Worm (Caenorhabditis elegans): ENCODE measurements around the gene gln-6.

Gene gln-6

DNA sequence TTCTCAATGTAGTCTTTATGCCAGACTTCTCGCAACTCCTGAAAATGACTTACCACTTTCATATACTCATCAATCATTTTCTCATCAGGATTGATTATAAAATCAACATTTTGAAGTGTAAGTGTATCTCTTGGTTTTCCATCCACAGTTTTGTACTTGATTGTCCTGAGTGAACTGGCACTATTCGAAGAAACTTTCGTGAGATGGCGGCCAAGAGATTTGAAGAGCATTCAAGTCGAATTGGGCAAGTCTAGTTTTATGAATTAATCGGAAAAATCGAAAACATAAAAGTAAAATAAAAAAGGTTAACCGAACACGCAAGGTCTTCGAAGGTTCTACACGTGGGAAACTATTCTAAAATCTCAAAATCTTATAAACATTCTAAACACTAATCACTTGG is 2.2 kb upstream of the gln-6 start, which contains the start of gene C28D4.7:
Gene C28D4.7 (minus strand): TSS at position 265 of the 400 bp plus-strand sequence.
- TF ChIP-seq unc-39 (tag; optimal IDR thresholded peaks at IDR 0.05) (no peak), unc-62 (GFP tag; optimal IDR thresholded peaks at IDR 0.05) (no peak), flh-1 (GFP tag; optimal IDR thresholded peaks at IDR 0.05) (no peak), ham-2 (GFP tag; optimal IDR thresholded peaks at IDR 0.05) (no peak), sptf-1 (tag; optimal IDR thresholded peaks at IDR 0.05) (no peak), sem-2 (GFP tag; optimal IDR thresholded peaks at IDR 0.05) (no peak), lin-32 (GFP tag; optimal IDR thresholded peaks at IDR 0.05) (no peak), unc-120 (tag; optimal IDR thresholded peaks at IDR 0.05; ENCODE audit: poor library complexity, severe bottlenecking) (no peak), bed-3 (GFP tag; optimal IDR thresholded peaks at IDR 0.05) (no peak), nhr-237 (tag; optimal IDR thresholded peaks at IDR 0.05) (no peak), cnd-1 (tag; optimal IDR thresholded peaks at IDR 0.05) (no peak), mab-5 (tag; optimal IDR thresholded peaks at IDR 0.05) (no peak), ces-1 (GFP tag; optimal IDR thresholded peaks at IDR 0.05) (no peak), drap-1 (GFP tag; optimal IDR thresholded peaks at IDR 0.05) (no peak), nhr-2 (tag; optimal IDR thresholded peaks at IDR 0.05) (no peak), lsy-2 (tag; optimal IDR thresholded peaks at IDR 0.05) (no peak), elt-1 (tag; optimal IDR thresholded peaks at IDR 0.05; ENCODE audit: borderline replicate concordance, insufficient read depth) (no peak), ceh-43 (GFP tag; optimal IDR thresholded peaks at IDR 0.05) (no peak), zip-8 (tag; optimal IDR thresholded peaks at IDR 0.05) (no peak), ceh-39 (tag; optimal IDR thresholded peaks at IDR 0.05) (no peak)

DNA sequence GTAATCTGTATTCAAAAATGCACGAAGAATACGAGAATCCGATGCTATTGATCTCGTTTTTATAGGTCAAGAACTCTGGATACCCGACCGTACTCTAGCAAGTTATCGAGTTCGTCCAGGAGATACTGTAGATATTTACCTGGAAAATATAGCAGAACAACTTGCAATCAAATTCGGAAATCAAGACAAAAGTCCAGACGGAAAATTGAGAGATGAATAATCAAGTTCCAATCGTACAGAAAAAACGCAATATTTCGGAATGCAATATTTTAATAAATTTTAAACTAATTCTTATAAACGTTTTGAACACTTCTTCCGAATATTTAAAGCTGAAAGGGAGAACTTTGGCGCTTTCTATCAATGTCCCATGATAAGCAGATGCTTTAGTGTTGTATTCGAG is 1.7 kb downstream of the gln-6 start:
- TF ChIP-seq snpc-4 (tag; optimal IDR thresholded peaks at IDR 0.05): no peak

DNA sequence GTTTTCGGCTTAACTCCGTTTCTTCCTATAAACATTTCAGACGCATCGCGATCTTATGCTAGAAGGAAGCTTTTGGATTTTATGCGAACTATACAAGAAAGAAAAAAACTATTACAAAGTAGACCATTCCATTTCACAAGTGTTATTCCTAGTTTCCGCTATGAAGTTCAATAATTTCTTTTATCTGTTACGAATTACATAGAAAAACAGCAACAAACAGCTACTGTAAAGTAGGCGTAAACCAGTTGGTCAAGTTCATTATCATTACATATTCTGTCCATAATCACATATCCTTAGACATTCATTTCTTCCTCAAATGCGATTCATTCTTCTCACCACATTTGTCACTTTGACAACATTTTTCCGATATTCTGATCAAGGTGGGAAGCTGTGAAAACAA is 2.5 kb downstream of the gln-6 start, which contains the start of gene C28D4.10:
Gene C28D4.10 (plus strand): TSS at position 301 of the 400 bp plus-strand sequence.
- TF ChIP-seq sptf-1 (tag; optimal IDR thresholded peaks at IDR 0.05) (no peak), ceh-83 (GFP tag; optimal IDR thresholded peaks at IDR 0.05) (no peak), nhr-28 (tag; optimal IDR thresholded peaks at IDR 0.05) (no peak), ceh-43 (GFP tag; optimal IDR thresholded peaks at IDR 0.05) (no peak), sem-2 (GFP tag; optimal IDR thresholded peaks at IDR 0.05) (no peak), unc-62 (GFP tag; optimal IDR thresholded peaks at IDR 0.05) (no peak), nhr-12 (tag; optimal IDR thresholded peaks at IDR 0.05) (no peak), ham-2 (GFP tag; optimal IDR thresholded peaks at IDR 0.05) (no peak), unc-39 (tag; optimal IDR thresholded peaks at IDR 0.05) (no peak), elt-3 (tag; optimal IDR thresholded peaks at IDR 0.05) (no peak), drap-1 (GFP tag; optimal IDR thresholded peaks at IDR 0.05) (no peak), lsy-2 (tag; optimal IDR thresholded peaks at IDR 0.05) (no peak), mls-2 (tag; optimal IDR thresholded peaks at IDR 0.05) (no peak)

DNA sequence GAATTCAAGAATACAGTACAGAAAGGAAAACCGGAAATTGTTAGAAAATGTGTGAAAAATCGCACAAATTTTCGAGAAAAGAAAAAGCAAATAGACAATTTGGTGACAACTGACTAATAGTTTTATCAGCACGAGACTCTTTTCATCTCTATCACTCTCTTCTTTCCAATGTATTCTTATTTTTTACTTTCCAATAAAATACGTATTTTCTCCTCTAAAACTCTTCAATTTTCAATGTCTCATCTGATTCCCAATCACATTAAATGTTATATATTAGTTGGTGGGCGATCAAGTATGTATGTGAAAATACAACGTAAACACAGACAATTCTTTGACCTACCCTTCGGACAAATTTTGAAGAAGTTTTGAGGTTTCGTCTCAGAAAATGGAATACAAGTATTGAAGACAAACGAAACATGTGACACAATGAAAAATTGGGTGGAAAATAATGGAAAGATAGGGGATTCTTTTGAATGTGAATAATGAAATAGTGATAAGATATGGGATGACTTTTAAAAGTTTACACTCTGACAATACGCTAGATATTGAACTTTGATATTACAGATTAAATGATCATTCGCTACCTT is 3.4 kb downstream of the gln-6 start, which contains the start of gene cka-1:
Gene cka-1 (minus strand): TSS at position 418 of the 587 bp plus-strand sequence.
- TF ChIP-seq unc-120 (tag; optimal IDR thresholded peaks at IDR 0.05; ENCODE audit: poor library complexity, severe bottlenecking): no peak
- TF ChIP-seq sem-2 (GFP tag; optimal IDR thresholded peaks at IDR 0.05): no peak
- no peak for TF ChIP-seq drap-1 (GFP tag; optimal IDR thresholded peaks at IDR 0.05)
- TF ChIP-seq mls-2 (tag; optimal IDR thresholded peaks at IDR 0.05): no peak
- TF ChIP-seq nhr-2 (tag; optimal IDR thresholded peaks at IDR 0.05): no peak
- TF ChIP-seq pha-4 (tag; optimal IDR thresholded peaks at IDR 0.05): no peak
- no peak for TF ChIP-seq flh-1 (GFP tag; optimal IDR thresholded peaks at IDR 0.05)
- no peak for TF ChIP-seq elt-3 (tag; optimal IDR thresholded peaks at IDR 0.05)
- TF ChIP-seq ztf-11 (tag; optimal IDR thresholded peaks at IDR 0.05): no peak
- no peak for TF ChIP-seq nhr-76 (tag; optimal IDR thresholded peaks at IDR 0.05)
- no peak for TF ChIP-seq elt-1 (tag; optimal IDR thresholded peaks at IDR 0.05; ENCODE audit: borderline replicate concordance, insufficient read depth)
- TF ChIP-seq snpc-4 (tag; optimal IDR thresholded peaks at IDR 0.05): no peak
- no peak for TF ChIP-seq sptf-1 (tag; optimal IDR thresholded peaks at IDR 0.05)
- no peak for TF ChIP-seq tbx-8 (GFP tag; optimal IDR thresholded peaks at IDR 0.05)
- TF ChIP-seq ceh-43 (GFP tag; optimal IDR thresholded peaks at IDR 0.05): no peak
- TF ChIP-seq ham-2 (GFP tag; optimal IDR thresholded peaks at IDR 0.05): no peak
- no peak for TF ChIP-seq unc-62 (GFP tag; optimal IDR thresholded peaks at IDR 0.05)
- TF ChIP-seq ceh-39 (tag; optimal IDR thresholded peaks at IDR 0.05): no peak

DNA sequence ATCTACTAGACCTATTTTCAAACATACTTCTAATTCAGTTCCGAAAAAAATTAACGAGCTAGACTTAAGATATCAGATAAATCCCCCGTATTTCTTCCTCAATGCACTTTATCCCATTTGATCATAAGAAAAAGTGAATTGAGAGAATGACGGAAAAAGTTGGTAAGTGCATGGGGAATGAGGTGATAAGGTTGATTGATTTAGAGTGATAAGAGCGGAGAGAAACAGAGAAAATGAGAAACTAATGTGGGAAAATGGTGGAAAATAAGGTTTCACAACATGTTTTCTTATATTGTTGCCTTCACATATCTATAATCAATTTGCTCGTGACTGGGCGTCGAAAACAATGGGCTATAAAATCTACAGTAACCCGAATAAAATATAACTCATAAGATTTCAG is 5.0 kb downstream of the gln-6 start:
- no peak for TF ChIP-seq flh-1 (GFP tag; optimal IDR thresholded peaks at IDR 0.05)
- TF ChIP-seq tbx-8 (GFP tag; optimal IDR thresholded peaks at IDR 0.05): no peak
- TF ChIP-seq unc-39 (tag; optimal IDR thresholded peaks at IDR 0.05): no peak
- no peak for TF ChIP-seq lin-13 (tag; optimal IDR thresholded peaks at IDR 0.05)
- TF ChIP-seq cnd-1 (tag; optimal IDR thresholded peaks at IDR 0.05): no peak
- TF ChIP-seq drap-1 (GFP tag; optimal IDR thresholded peaks at IDR 0.05): no peak
- no peak for TF ChIP-seq sptf-1 (tag; optimal IDR thresholded peaks at IDR 0.05)
- TF ChIP-seq bed-3 (GFP tag; optimal IDR thresholded peaks at IDR 0.05): no peak
- no peak for TF ChIP-seq ceh-39 (tag; optimal IDR thresholded peaks at IDR 0.05)
- TF ChIP-seq ceh-43 (GFP tag; optimal IDR thresholded peaks at IDR 0.05): no peak
- TF ChIP-seq mab-5 (tag; optimal IDR thresholded peaks at IDR 0.05): no peak
- TF ChIP-seq ceh-83 (GFP tag; optimal IDR thresholded peaks at IDR 0.05): no peak
- no peak for TF ChIP-seq ham-2 (GFP tag; optimal IDR thresholded peaks at IDR 0.05)

Data from whole organism, mixed stage, embryonic.